Fruit fly (Drosophila melanogaster) whole organism, wandering third instar larva: ENCODE results near the gene TotM.

ENCODE experiments used
- Abd-B ChIP-seq: fragments of >200 bp; optimal IDR thresholded peaks from 2 replicates; lab custom pipeline; 2017; ENCODE audit warnings: missing biosample characterization, missing genetic modification characterization
- CG32264 ChIP-seq: fragments of 200-800 bp; sonication (Bioruptor generic); optimal IDR thresholded peaks from 2 replicates; lab custom pipeline; 2016; ENCODE audit warnings: missing biosample characterization, missing genetic modification characterization
- CG9705 ChIP-seq: fragments of 200-800 bp; sonication (Bioruptor generic); optimal IDR thresholded peaks from 2 replicates; lab custom pipeline; 2018; ENCODE audit warnings: missing biosample characterization, mild to moderate bottlenecking, missing genetic modification characterization
- CrebA ChIP-seq: fragments of 200-800 bp; sonication (Bioruptor generic); optimal IDR thresholded peaks from 2 replicates; lab custom pipeline; 2016; ENCODE audit warnings: missing biosample characterization, mild to moderate bottlenecking, missing genetic modification characterization, borderline replicate concordance
- Dfd ChIP-seq: fragments of >200 bp; optimal IDR thresholded peaks from 2 replicates; lab custom pipeline; 2017; ENCODE audit warnings: missing biosample characterization, missing genetic modification characterization
- Dif ChIP-seq: fragments of 200-275, 200-300 bp; sonication (Bioruptor generic); optimal IDR thresholded peaks from 2 replicates; lab custom pipeline; 2018; ENCODE audit warnings: missing biosample characterization, missing genetic modification characterization; ENCODE audit not compliant: partially characterized antibody
- GATAd ChIP-seq: sonication (Bioruptor generic); optimal IDR thresholded peaks from 2 replicates; lab custom pipeline; 2016; ENCODE audit warnings: missing biosample characterization, missing genetic modification characterization
- HLH106 ChIP-seq: fragments of 200-800 bp; optimal IDR thresholded peaks from 3 replicates; lab custom pipeline; 2019; ENCODE audit warnings: missing biosample characterization, mild to moderate bottlenecking, missing genetic modification characterization, moderate library complexity
- Hnf4 ChIP-seq: fragments of 200-800 bp; sonication (Bioruptor generic); optimal IDR thresholded peaks from 2 replicates; lab custom pipeline; 2016; ENCODE audit warnings: missing biosample characterization, mild to moderate bottlenecking, missing genetic modification characterization
- Hr78 ChIP-seq: fragments of >200 bp; optimal IDR thresholded peaks from 2 replicates; lab custom pipeline; 2017; ENCODE audit warnings: missing biosample characterization, missing genetic modification characterization
- Hr83 ChIP-seq: fragments of 200-300 bp; sonication (Bioruptor generic); optimal IDR thresholded peaks from 2 replicates; lab custom pipeline; 2016; ENCODE audit warnings: missing biosample characterization, mild to moderate bottlenecking, missing genetic modification characterization, moderate library complexity; ENCODE audit not compliant: poor library complexity, severe bottlenecking
- Jra ChIP-seq: sonication (Bioruptor generic); optimal IDR thresholded peaks from 2 replicates; lab custom pipeline; 2016; ENCODE audit warnings: missing biosample characterization, missing genetic modification characterization
- Mio ChIP-seq: sonication (Bioruptor generic); optimal IDR thresholded peaks from 2 replicates; lab custom pipeline; 2016; ENCODE audit warnings: missing biosample characterization, missing genetic modification characterization
- Myc ChIP-seq: fragments of >200 bp; optimal IDR thresholded peaks from 2 replicates; lab custom pipeline; 2017
- N ChIP-seq: fragments of >200 bp; optimal IDR thresholded peaks from 2 replicates; lab custom pipeline; 2018; ENCODE audit warnings: missing biosample characterization, missing external identifiers, missing genetic modification characterization
- OdsH ChIP-seq: fragments of 200-800 bp; sonication (Bioruptor generic); optimal IDR thresholded peaks from 2 replicates; lab custom pipeline; 2016; ENCODE audit warnings: missing biosample characterization, mild to moderate bottlenecking, missing genetic modification characterization
- Rel ChIP-seq, 2 experiments: fragments of 200-800 bp; sonication (Bioruptor generic) in 1 of 2; optimal IDR thresholded peaks; 2 replicates in 1 of 2; 3 replicates in 1 of 2; lab custom pipeline; 2016 to 2019; ENCODE audit warnings: mild to moderate bottlenecking in 2 of 2, missing biosample characterization in 2 of 2, missing genetic modification characterization in 2 of 2, moderate library complexity in 1 of 2
- Sp1 ChIP-seq: fragments of 200-800 bp; sonication (Bioruptor generic); optimal IDR thresholded peaks from 3 replicates; lab custom pipeline; 2019; ENCODE audit warnings: missing biosample characterization, mild to moderate bottlenecking, missing genetic modification characterization, moderate library complexity
- Vsx2 ChIP-seq: fragments of 200-300, 225-300 bp; sonication (Bioruptor generic); optimal IDR thresholded peaks from 2 replicates; lab custom pipeline; 2018; ENCODE audit warnings: missing biosample characterization, missing genetic modification characterization; ENCODE audit not compliant: partially characterized antibody
- br ChIP-seq: fragments of 200-800 bp; sonication (Bioruptor generic); optimal IDR thresholded peaks from 2 replicates; lab custom pipeline; 2016; ENCODE audit warnings: missing biosample characterization, missing genetic modification characterization
- brk ChIP-seq: fragments of 200-800 bp; sonication (Bioruptor generic); optimal IDR thresholded peaks from 2 replicates; lab custom pipeline; 2016; ENCODE audit warnings: missing biosample characterization, mild to moderate bottlenecking, missing genetic modification characterization
- dl ChIP-seq, 2 experiments: fragments of 175-275, 200-275 bp in 1 of 2; fragments of 200-275 bp in 1 of 2; sonication (Bioruptor generic); optimal IDR thresholded peaks; lab custom pipeline; 2018; ENCODE audit warnings: mild to moderate bottlenecking in 2 of 2, missing biosample characterization in 2 of 2, missing genetic modification characterization in 2 of 2, moderate library complexity in 2 of 2; ENCODE audit not compliant: partially characterized antibody in 2 of 2, insufficient read depth in 1 of 2
- dmrt93B ChIP-seq: fragments of 200-800 bp; sonication (Bioruptor generic); optimal IDR thresholded peaks from 2 replicates; lab custom pipeline; 2018; ENCODE audit warnings: missing biosample characterization, mild to moderate bottlenecking, missing genetic modification characterization
- dsf ChIP-seq: sonication (Bioruptor generic); optimal IDR thresholded peaks from 2 replicates; lab custom pipeline; 2016; ENCODE audit warnings: missing biosample characterization, missing genetic modification characterization, borderline replicate concordance
- ey ChIP-seq: fragments of 200-800 bp; sonication (Bioruptor generic); optimal IDR thresholded peaks from 2 replicates; lab custom pipeline; 2016; ENCODE audit warnings: missing biosample characterization, missing genetic modification characterization
- foxo ChIP-seq, 2 experiments: fragments of 200-800 bp; sonication (Bioruptor generic); optimal IDR thresholded peaks; 2 replicates in 1 of 2; 3 replicates in 1 of 2; lab custom pipeline; 2016 to 2017; ENCODE audit warnings: missing biosample characterization in 2 of 2, missing genetic modification characterization in 2 of 2
- fru ChIP-seq: fragments of 200-800 bp; sonication (Bioruptor generic); optimal IDR thresholded peaks from 3 replicates; lab custom pipeline; 2016; ENCODE audit warnings: missing biosample characterization, mild to moderate bottlenecking, missing genetic modification characterization
- h ChIP-seq: fragments of 200-800 bp; sonication (Bioruptor generic); optimal IDR thresholded peaks from 3 replicates; lab custom pipeline; 2016; ENCODE audit warnings: missing biosample characterization, mild to moderate bottlenecking, missing genetic modification characterization
- jim ChIP-seq: fragments of 175-275, 200-325 bp; sonication (Bioruptor generic); optimal IDR thresholded peaks from 2 replicates; lab custom pipeline; 2016; ENCODE audit warnings: missing biosample characterization, mild to moderate bottlenecking, missing genetic modification characterization
- lola ChIP-seq: fragments of >200 bp; optimal IDR thresholded peaks from 2 replicates; lab custom pipeline; 2017; ENCODE audit warnings: missing biosample characterization, missing genetic modification characterization
- pan ChIP-seq: fragments of >200 bp; optimal IDR thresholded peaks from 2 replicates; lab custom pipeline; 2017
- psq ChIP-seq: fragments of 200-800 bp; sonication (Bioruptor generic); optimal IDR thresholded peaks from 3 replicates; lab custom pipeline; 2017; ENCODE audit warnings: missing biosample characterization, mild to moderate bottlenecking, missing genetic modification characterization, moderate library complexity
- rgr ChIP-seq: fragments of 200-800 bp; sonication (Bioruptor generic); optimal IDR thresholded peaks from 3 replicates; lab custom pipeline; 2016; ENCODE audit warnings: missing biosample characterization, mild to moderate bottlenecking, missing genetic modification characterization
- sage ChIP-seq: fragments of 200-800 bp; sonication (Bioruptor generic); optimal IDR thresholded peaks from 2 replicates; lab custom pipeline; 2016; ENCODE audit warnings: missing biosample characterization, mild to moderate bottlenecking, missing genetic modification characterization
- sv ChIP-seq: fragments of 200-800 bp; sonication (Bioruptor generic); optimal IDR thresholded peaks from 3 replicates; lab custom pipeline; 2016; ENCODE audit warnings: missing biosample characterization, missing genetic modification characterization
- tai ChIP-seq: sonication (Bioruptor generic); optimal IDR thresholded peaks from 2 replicates; lab custom pipeline; 2016; ENCODE audit warnings: missing biosample characterization, missing genetic modification characterization
- usp ChIP-seq: fragments of >200 bp; optimal IDR thresholded peaks from 2 replicates; lab custom pipeline; 2017; ENCODE audit warnings: missing biosample characterization, missing genetic modification characterization
- woc ChIP-seq: sonication (Bioruptor generic); optimal IDR thresholded peaks from 2 replicates; lab custom pipeline; 2016; ENCODE audit warnings: missing biosample characterization, mild to moderate bottlenecking, missing genetic modification characterization

Gene TotM

DNA sequence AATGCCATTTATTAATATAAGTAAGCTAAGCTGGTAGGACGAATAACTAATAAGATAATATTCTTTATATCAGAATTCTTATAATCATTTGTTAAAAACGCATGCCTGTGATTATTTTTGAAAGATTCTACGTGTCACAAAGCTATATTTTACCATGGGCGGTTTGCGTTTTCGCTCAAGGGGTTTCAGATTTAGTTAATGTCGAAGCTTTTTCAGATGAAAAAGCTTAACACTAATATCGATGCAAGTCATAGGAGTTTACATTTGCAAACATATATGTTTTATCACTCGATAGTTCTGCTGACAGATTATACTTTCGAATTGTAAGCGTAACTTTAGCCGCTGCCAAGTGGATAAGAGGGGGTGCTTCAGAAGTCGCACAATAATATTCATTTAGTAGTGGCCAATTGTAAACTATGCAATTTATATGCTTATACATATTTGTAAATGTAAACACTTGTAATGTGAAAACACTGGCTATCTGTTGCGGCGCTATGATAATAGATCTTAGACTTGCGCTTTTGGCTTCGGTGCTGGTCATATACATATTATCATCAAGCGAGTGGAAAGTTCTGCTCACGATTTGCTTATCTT, 11.5 kb downstream of the TotM start:
- TF ChIP-seq Hr78: no peak
- TF ChIP-seq N: no peak
- no peak for TF ChIP-seq Hr83
- no peak for TF ChIP-seq Vsx2 (GFP tag; lab: Kevin White, UChicago)
- no peak for TF ChIP-seq Dif (GFP tag; lab: Kevin White, UChicago)
- no peak for TF ChIP-seq sv (GFP tag; lab: Kevin White, UChicago)
- no peak for TF ChIP-seq GATAd
- no peak for TF ChIP-seq Jra (GFP tag; lab: Kevin White, UChicago)
- TF ChIP-seq sage (GFP tag; lab: Kevin White, UChicago): no peak
- TF ChIP-seq CG9705: no peak
- no peak for TF ChIP-seq Myc (lab: Kevin White, UChicago)
- TF ChIP-seq Dfd (GFP tag; lab: Kevin White, UChicago): no peak

- TF ChIP-seq fru (GFP tag; lab: Kevin White, UChicago) (peak; percentile 89), CG9705 (peak; percentile 80), Rel (GFP tag; optimal IDR thresholded peaks at IDR 0.05; lab: Kevin White, UChicago) (peak; percentile 49), Rel (tag; optimal IDR thresholded peaks at IDR 0.05; lab: Kevin White, UChicago) (peak; percentile 55), sv (GFP tag; lab: Kevin White, UChicago) (peak; percentile 93), Vsx2 (GFP tag; lab: Kevin White, UChicago) (no peak), lola (GFP tag; lab: Kevin White, UChicago) (no peak), dmrt93B (peak; percentile 80), Dif (GFP tag; lab: Kevin White, UChicago) (no peak), Hr83 (no peak), GATAd (peak; percentile 69), HLH106 (tag; lab: Kevin White, UChicago) (peak; percentile 93), OdsH (peak; percentile 95), brk (GFP tag; lab: Kevin White, UChicago) (peak; percentile 53), Sp1 (peak; percentile 84), Myc (lab: Kevin White, UChicago) (no peak), Mio (GFP tag; lab: Kevin White, UChicago) (no peak), pan (no peak), Hr78 (no peak), h (GFP tag; lab: Kevin White, UChicago) (peak; percentile 93), ey (peak; percentile 90), N (no peak), dsf (GFP tag; lab: Kevin White, UChicago) (no peak), CrebA (GFP tag; lab: Kevin White, UChicago) (peak; percentile 19), dl (GFP tag; optimal IDR thresholded peaks at IDR 0.05; lab: Kevin White, UChicago; ENCODE audit: insufficient read depth in 1 of 2, partially characterized antibody in 2 of 2) (no peak), foxo (GFP tag; optimal IDR thresholded peaks at IDR 0.05; lab: Kevin White, UChicago) (peak; percentile 47 to 95), jim (GFP tag; lab: Kevin White, UChicago) (no peak), woc (GFP tag; lab: Kevin White, UChicago) (peak; percentile 61), usp (GFP tag; lab: Kevin White, UChicago) (no peak), CG32264 (GFP tag; lab: Kevin White, UChicago) (peak; percentile 32), br (GFP tag; lab: Kevin White, UChicago) (peak; percentile 88), tai (GFP tag; lab: Kevin White, UChicago) (peak; percentile 54), psq (GFP tag; lab: Kevin White, UChicago) (peak; percentile 82), Abd-B (GFP tag; lab: Kevin White, UChicago) (no peak), sage (GFP tag; lab: Kevin White, UChicago) (no peak), Dfd (GFP tag; lab: Kevin White, UChicago) (peak; percentile 68), rgr (GFP tag; lab: Kevin White, UChicago) (peak; percentile 92), Jra (GFP tag; lab: Kevin White, UChicago) (peak; percentile 60), Hnf4 (peak; percentile 77)
- TF ChIP-seq, all 38 proteins: peak for 23
Measured at dm6 chr2L:5342119-5342817, 12.6 kb downstream of the TotM start, which contains the start of gene Acsf2. TSS of gene Acsf2 (minus strand) at chr2L:5342234.
